Fruit fly (Drosophila melanogaster): ENCODE results near the gene CG11029.

DNA sequence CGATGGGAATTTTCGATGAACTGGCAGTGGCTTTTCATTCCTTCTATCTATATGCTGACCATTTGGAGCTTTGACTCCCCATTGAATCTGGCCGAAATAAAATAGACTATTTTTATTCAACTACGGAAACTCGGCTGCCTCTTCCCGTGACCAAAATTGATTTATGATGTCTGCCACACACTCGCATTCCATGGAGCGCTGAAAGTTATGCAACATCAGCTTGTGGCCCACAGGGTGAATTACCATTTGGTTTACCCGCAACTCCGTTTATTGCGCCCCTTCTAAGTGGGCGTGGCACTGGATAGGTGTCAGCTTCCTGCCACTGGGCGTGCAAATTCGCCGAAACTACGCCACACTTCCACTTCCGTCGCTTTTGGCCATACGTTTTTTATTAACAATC lies 47.1 kb downstream of the CG11029 start:
- TF ChIP-seq CG10348 (GFP tag; IDR thresholded peaks at IDR 0.05) (no peak), Pif1B (GFP tag; optimal IDR thresholded peaks at IDR 0.05) (no peak)

Data from whole organism, pupa.